Worm (Caenorhabditis elegans): ENCODE results near the gene rfc-3.

Gene rfc-3

ce11 chrIV:13100415-13100814, 4.9 kb downstream of the rfc-3 start, which contains the start of gene fask-1:
fask-1 (plus strand) TSS chrIV:13100715.
- no peak for TF ChIP-seq ztf-29 (GFP tag; IDR thresholded peaks at IDR 0.05)
- no peak for TF ChIP-seq T22C8.4 (GFP tag; IDR thresholded peaks at IDR 0.05)

- TF ChIP-seq med-1 (GFP tag; optimal IDR thresholded peaks at IDR 0.05; ENCODE audit: insufficient read depth), result no peak
Observed at ce11 chrIV:13104900-13105299, 9.3 kb downstream of the rfc-3 start, which contains the start of gene rde-11. rde-11 (plus strand) TSS chrIV:13105200.

DNA sequence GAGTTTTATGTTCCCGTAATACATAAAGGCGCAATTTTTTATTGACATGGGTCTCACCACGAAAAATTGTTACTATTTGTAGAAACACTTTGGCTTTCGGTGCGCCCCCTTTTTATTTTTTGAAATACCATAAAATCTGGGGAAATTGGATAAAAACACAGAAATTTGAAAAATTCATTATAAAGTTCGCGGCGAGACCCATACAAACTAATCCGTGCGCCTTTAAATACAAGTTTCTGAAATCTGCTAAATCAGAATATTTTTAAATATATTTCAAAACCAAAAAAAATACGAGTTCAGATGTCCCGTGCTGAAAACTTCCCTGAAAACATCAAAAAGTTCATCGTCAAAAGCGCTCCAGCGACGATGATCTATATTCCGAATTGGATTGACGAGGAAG, 11.8 kb downstream of the rfc-3 start, which contains the start of gene B0564.2:
Gene B0564.2, plus strand, starts transcription at position 301 of the 400 bp plus-strand sequence.
- no peak for TF ChIP-seq ztf-29 (GFP tag; IDR thresholded peaks at IDR 0.05)
- TF ChIP-seq klf-2 (GFP tag; conservative IDR thresholded peaks at IDR 0.05), result no peak
- no peak for TF ChIP-seq med-1 (GFP tag; optimal IDR thresholded peaks at IDR 0.05; ENCODE audit: insufficient read depth)

ce11 chrIV:13108430-13108829, 12.9 kb downstream of the rfc-3 start:
- TF ChIP-seq med-1 (GFP tag; optimal IDR thresholded peaks at IDR 0.05; ENCODE audit: insufficient read depth) (no peak), T22C8.4 (GFP tag; IDR thresholded peaks at IDR 0.05) (no peak), ztf-29 (GFP tag; IDR thresholded peaks at IDR 0.05) (no peak), ztf-23 (GFP tag; IDR thresholded peaks at IDR 0.05) (no peak), ref-1 (GFP tag; conservative IDR thresholded peaks at IDR 0.05) (no peak)

- TF ChIP-seq tab-1 (GFP tag; IDR thresholded peaks at IDR 0.05), result no peak
- no peak for TF ChIP-seq klf-2 (GFP tag; conservative IDR thresholded peaks at IDR 0.05)
- no peak for TF ChIP-seq T22C8.4 (GFP tag; IDR thresholded peaks at IDR 0.05)
- no peak for TF ChIP-seq ztf-23 (GFP tag; IDR thresholded peaks at IDR 0.05)
- TF ChIP-seq ztf-29 (GFP tag; IDR thresholded peaks at IDR 0.05), result no peak
- TF ChIP-seq cog-1 (tag; optimal IDR thresholded peaks at IDR 0.05), result no peak
- TF ChIP-seq flt-1 (GFP tag; IDR thresholded peaks at IDR 0.05), result no peak
- TF ChIP-seq med-1 (GFP tag; optimal IDR thresholded peaks at IDR 0.05; ENCODE audit: insufficient read depth), result no peak
- no peak for TF ChIP-seq ref-1 (GFP tag; conservative IDR thresholded peaks at IDR 0.05)
Observed at ce11 chrIV:13109751-13110150, 14.2 kb downstream of the rfc-3 start, which contains the start of gene best-1. best-1 (minus strand) TSS chrIV:13109779.

DNA sequence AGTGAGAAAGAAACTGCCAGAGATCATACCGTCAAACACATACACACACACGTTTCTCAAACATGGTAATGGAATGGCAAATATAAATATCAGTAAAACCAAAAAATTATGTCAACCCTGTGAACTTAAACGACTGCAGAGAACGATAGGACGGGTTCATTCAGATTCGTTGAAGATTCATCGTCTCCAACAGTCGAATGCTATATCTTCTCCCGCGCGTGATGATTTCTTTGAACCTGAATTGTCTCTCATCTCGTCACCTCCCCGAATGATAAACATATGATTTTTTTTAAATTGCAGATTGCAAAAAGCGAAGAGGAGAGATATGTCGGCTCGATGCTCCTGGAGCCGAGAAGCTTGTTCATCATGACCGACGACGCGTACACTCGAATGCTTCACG, 15.3 kb downstream of the rfc-3 start:
- TF ChIP-seq flt-1 (GFP tag; IDR thresholded peaks at IDR 0.05), result no peak
- no peak for TF ChIP-seq T22C8.4 (GFP tag; IDR thresholded peaks at IDR 0.05)
- no peak for TF ChIP-seq tab-1 (GFP tag; IDR thresholded peaks at IDR 0.05)
- no peak for TF ChIP-seq ref-1 (GFP tag; conservative IDR thresholded peaks at IDR 0.05)
- no peak for TF ChIP-seq klf-2 (GFP tag; conservative IDR thresholded peaks at IDR 0.05)
- TF ChIP-seq med-1 (GFP tag; optimal IDR thresholded peaks at IDR 0.05; ENCODE audit: insufficient read depth), result no peak
- TF ChIP-seq cog-1 (tag; optimal IDR thresholded peaks at IDR 0.05), result no peak
- TF ChIP-seq ztf-23 (GFP tag; IDR thresholded peaks at IDR 0.05), result no peak
- no peak for TF ChIP-seq ztf-29 (GFP tag; IDR thresholded peaks at IDR 0.05)

- no peak for TF ChIP-seq ref-1 (GFP tag; conservative IDR thresholded peaks at IDR 0.05)
- no peak for TF ChIP-seq cog-1 (tag; optimal IDR thresholded peaks at IDR 0.05)
- no peak for TF ChIP-seq T22C8.4 (GFP tag; IDR thresholded peaks at IDR 0.05)
- no peak for TF ChIP-seq tab-1 (GFP tag; IDR thresholded peaks at IDR 0.05)
- TF ChIP-seq klf-2 (GFP tag; conservative IDR thresholded peaks at IDR 0.05), result no peak
- no peak for TF ChIP-seq med-1 (GFP tag; optimal IDR thresholded peaks at IDR 0.05; ENCODE audit: insufficient read depth)
Observed at ce11 chrIV:13112982-13113381, 17.4 kb downstream of the rfc-3 start, which contains the start of gene best-2. best-2 (minus strand) TSS chrIV:13113082.

ce11 chrIV:13116679-13117078, 21.1 kb downstream of the rfc-3 start:
- TF ChIP-seq med-1 (GFP tag; optimal IDR thresholded peaks at IDR 0.05; ENCODE audit: insufficient read depth) (no peak), cog-1 (tag; optimal IDR thresholded peaks at IDR 0.05) (no peak), ztf-23 (GFP tag; IDR thresholded peaks at IDR 0.05) (no peak), tab-1 (GFP tag; IDR thresholded peaks at IDR 0.05) (no peak), flt-1 (GFP tag; IDR thresholded peaks at IDR 0.05) (no peak), ref-1 (GFP tag; conservative IDR thresholded peaks at IDR 0.05) (no peak)

DNA sequence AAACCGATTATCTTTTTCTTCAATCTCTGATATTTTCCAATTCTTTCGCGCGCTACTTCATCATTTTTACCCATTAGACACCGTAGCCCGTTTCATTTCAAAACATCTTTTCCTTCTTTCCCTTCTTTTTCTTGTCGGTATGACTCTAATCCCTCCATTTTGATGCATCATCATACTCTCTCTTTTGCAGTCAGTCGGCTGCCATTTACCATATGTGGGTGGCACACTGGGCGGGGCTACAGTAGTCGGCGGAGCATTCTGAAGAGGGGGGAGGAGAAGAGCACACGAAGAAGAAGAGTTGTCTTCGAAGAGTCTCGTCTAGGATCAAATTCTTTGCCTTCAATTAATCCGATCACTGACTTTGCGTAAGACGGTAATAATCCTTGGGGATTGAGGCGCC, 23.2 kb downstream of the rfc-3 start, which contains the start of gene unc-30:
Gene unc-30, plus strand, starts transcription at position 184 of the 400 bp plus-strand sequence.
- TF ChIP-seq cog-1 (tag; optimal IDR thresholded peaks at IDR 0.05) (no peak), tab-1 (GFP tag; IDR thresholded peaks at IDR 0.05) (no peak)

ce11 chrIV:13121396-13121795, 25.8 kb downstream of the rfc-3 start:
- TF ChIP-seq med-1 (GFP tag; optimal IDR thresholded peaks at IDR 0.05; ENCODE audit: insufficient read depth) (no peak), T22C8.4 (GFP tag; IDR thresholded peaks at IDR 0.05) (no peak), ztf-29 (GFP tag; IDR thresholded peaks at IDR 0.05) (no peak), cog-1 (tag; optimal IDR thresholded peaks at IDR 0.05) (no peak), flt-1 (GFP tag; IDR thresholded peaks at IDR 0.05) (no peak), klf-2 (GFP tag; conservative IDR thresholded peaks at IDR 0.05) (no peak), ref-1 (GFP tag; conservative IDR thresholded peaks at IDR 0.05) (no peak), tab-1 (GFP tag; IDR thresholded peaks at IDR 0.05) (no peak), ztf-23 (GFP tag; IDR thresholded peaks at IDR 0.05) (no peak)

ce11 chrIV:13125999-13126398, 30.4 kb downstream of the rfc-3 start:
- no peak for TF ChIP-seq ztf-29 (GFP tag; IDR thresholded peaks at IDR 0.05)
- no peak for TF ChIP-seq ztf-23 (GFP tag; IDR thresholded peaks at IDR 0.05)
- no peak for TF ChIP-seq cog-1 (tag; optimal IDR thresholded peaks at IDR 0.05)
- no peak for TF ChIP-seq T22C8.4 (GFP tag; IDR thresholded peaks at IDR 0.05)
- no peak for TF ChIP-seq ref-1 (GFP tag; conservative IDR thresholded peaks at IDR 0.05)
- no peak for TF ChIP-seq med-1 (GFP tag; optimal IDR thresholded peaks at IDR 0.05; ENCODE audit: insufficient read depth)
- TF ChIP-seq tab-1 (GFP tag; IDR thresholded peaks at IDR 0.05), result no peak
- no peak for TF ChIP-seq klf-2 (GFP tag; conservative IDR thresholded peaks at IDR 0.05)
- TF ChIP-seq flt-1 (GFP tag; IDR thresholded peaks at IDR 0.05), result no peak
